Worm (Caenorhabditis elegans): ENCODE data around the gene F22E5.20.
"Not testable (repeated sequence)": the region's sequence is repeated elsewhere in the genome, so short reads cannot be mapped to it uniquely, and the experiment has no call there.

F22E5.20 gene

ce11 chrII:2639401-2640088, 33.9 kb downstream of the F22E5.20 start, which contains the start of gene F22E5.8:
TSS of gene F22E5.8 (plus strand) at chrII:2640038.
- not testable (repeated sequence) for TF ChIP-seq egl-27 (tag; optimal IDR thresholded peaks at IDR 0.05); zfp-3 (GFP tag; conservative IDR thresholded peaks at IDR 0.05); ZK546.5 (tag; optimal IDR thresholded peaks at IDR 0.05)

- TF ChIP-seq ctbp-1 (GFP tag; IDR thresholded peaks at IDR 0.05) (no peak), hmg-1.1 (GFP tag; IDR thresholded peaks at IDR 0.05) (no peak), lin-13 (GFP tag; optimal IDR thresholded peaks at IDR 0.05) (no peak), nhr-48 (tag; optimal IDR thresholded peaks at IDR 0.05) (no peak), lin-38 (GFP tag; IDR thresholded peaks at IDR 0.05) (peak; percentile 89), ceh-20 (GFP tag; IDR thresholded peaks at IDR 0.05) (no peak), dpl-1 (GFP tag; optimal IDR thresholded peaks at IDR 0.05) (peak; percentile 86)
These were observed 35.4 kb downstream of the F22E5.20 start, which contains the start of gene F22E5.9 for ce11 chrII:2638062-2638461. TSS of gene F22E5.9 (plus strand) at chrII:2638388.

- TF ChIP-seq nhr-41 (GFP tag; IDR thresholded peaks at IDR 0.05) (no peak), zfp-3 (GFP tag; conservative IDR thresholded peaks at IDR 0.05) (no peak), dpl-1 (GFP tag; optimal IDR thresholded peaks at IDR 0.05) (no peak), Y75B8A.6 (GFP tag; IDR thresholded peaks at IDR 0.05) (no peak), F26F4.8 (GFP tag; conservative IDR thresholded peaks at IDR 0.05) (no peak), lir-3 (tag; optimal IDR thresholded peaks at IDR 0.05) (no peak), madf-9 (GFP tag; conservative IDR thresholded peaks at IDR 0.05) (no peak), F49E8.2 (tag; optimal IDR thresholded peaks at IDR 0.05; ENCODE audit: borderline replicate concordance) (no peak), D1046.2 (GFP tag; IDR thresholded peaks at IDR 0.05) (no peak), dmd-9 (GFP tag; IDR thresholded peaks at IDR 0.05) (no peak)
These were observed 36.1 kb downstream of the F22E5.20 start, which contains the start of gene F22E5.21 for ce11 chrII:2637359-2637758. TSS of gene F22E5.21 (minus strand) at chrII:2637459.

- TF ChIP-seq pha-4 (GFP tag; IDR thresholded peaks at IDR 0.05) = no peak
- no peak for TF ChIP-seq pha-4 (tag; optimal IDR thresholded peaks at IDR 0.05)
These were observed 42.3 kb downstream of the F22E5.20 start, which contains the start of gene D2062.1 for ce11 chrII:2631169-2631568. TSS of gene D2062.1 (plus strand) at chrII:2631469.

DNA sequence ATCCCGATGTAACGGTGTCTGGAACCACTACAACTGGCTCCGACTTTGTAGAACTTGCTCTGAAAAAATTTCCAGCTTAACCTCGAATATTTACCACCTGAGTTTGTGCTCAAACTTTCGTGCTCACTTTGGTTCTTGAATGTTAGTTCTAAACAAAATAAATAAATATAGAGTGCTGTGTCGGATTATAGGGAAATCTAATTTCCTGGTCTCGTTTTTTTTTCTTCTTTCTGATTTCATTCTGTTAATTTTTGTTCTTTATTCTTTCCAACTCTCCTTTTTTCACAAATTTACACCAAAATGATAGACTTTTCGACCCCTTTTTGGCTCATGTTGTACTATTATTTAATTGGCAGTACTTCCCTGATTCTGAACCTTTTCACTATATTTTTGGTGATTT, 44.2 kb downstream of the F22E5.20 start, which contains the start of gene sri-37:
Gene sri-37 (plus strand): TSS at position 301 of the 400 bp plus-strand sequence.
- no peak for TF ChIP-seq nhr-11 (tag; optimal IDR thresholded peaks at IDR 0.05)
- no peak for TF ChIP-seq nhr-41 (GFP tag; IDR thresholded peaks at IDR 0.05)
- TF ChIP-seq dpl-1 (GFP tag; optimal IDR thresholded peaks at IDR 0.05) = no peak
- no peak for TF ChIP-seq madf-5 (GFP tag; IDR thresholded peaks at IDR 0.05)
- TF ChIP-seq ZK546.5 (tag; optimal IDR thresholded peaks at IDR 0.05) = no peak
- no peak for TF ChIP-seq F26F4.8 (GFP tag; conservative IDR thresholded peaks at IDR 0.05)
- TF ChIP-seq dve-1 (tag; optimal IDR thresholded peaks at IDR 0.05; ENCODE audit: insufficient read depth) = no peak
- TF ChIP-seq lin-29 (GFP tag; IDR thresholded peaks at IDR 0.05) = no peak
- TF ChIP-seq ceh-20 (GFP tag; IDR thresholded peaks at IDR 0.05) = no peak
- no peak for TF ChIP-seq nhr-10 (tag; optimal IDR thresholded peaks at IDR 0.05)
- no peak for TF ChIP-seq ceh-82 (tag; optimal IDR thresholded peaks at IDR 0.05)
- TF ChIP-seq tag-97 (GFP tag; IDR thresholded peaks at IDR 0.05) = no peak
- no peak for TF ChIP-seq php-3 (GFP tag; IDR thresholded peaks at IDR 0.05)
- TF ChIP-seq unc-62 (GFP tag; optimal IDR thresholded peaks at IDR 0.05 in 1 of 2) = no peak
- TF ChIP-seq unc-62 (tag; optimal IDR thresholded peaks at IDR 0.05) = no peak
- no peak for TF ChIP-seq sdz-12 (GFP tag; optimal IDR thresholded peaks at IDR 0.05)
- no peak for TF ChIP-seq nhr-237 (tag; optimal IDR thresholded peaks at IDR 0.05)

Data from whole organism, L4 larva.